Fruit fly (Drosophila melanogaster): ENCODE results near the gene Deaf1.

Deaf1 gene

DNA sequence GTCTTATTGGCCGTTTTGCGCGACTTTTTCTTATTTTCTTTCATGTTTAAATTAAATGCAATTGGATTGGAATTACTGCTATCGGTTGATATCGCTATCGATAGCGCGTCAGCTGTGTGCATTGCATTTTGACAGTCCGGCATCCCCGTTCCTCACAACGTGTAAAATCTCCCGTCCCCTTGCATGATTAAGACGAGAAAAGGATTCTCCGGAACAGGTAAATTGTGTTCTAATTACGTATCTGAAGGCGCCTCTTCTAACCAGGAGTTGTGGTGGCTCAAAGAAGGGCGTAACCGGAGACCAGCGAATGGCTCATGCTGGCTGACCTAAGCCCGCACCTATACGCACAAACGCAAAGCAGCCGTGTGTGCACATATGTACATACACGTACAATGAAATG is 10.9 kb upstream of the Deaf1 start, which contains the start of the genes CG14104 and Kap-alpha1:
Gene CG14104 (minus strand): TSS at position 97 of the 400 bp plus-strand sequence.
Gene Kap-alpha1 (plus strand): TSS at position 130 of the 400 bp plus-strand sequence.
- no peak for TF ChIP-seq noc (tag; optimal IDR thresholded peaks at IDR 0.05)

DNA sequence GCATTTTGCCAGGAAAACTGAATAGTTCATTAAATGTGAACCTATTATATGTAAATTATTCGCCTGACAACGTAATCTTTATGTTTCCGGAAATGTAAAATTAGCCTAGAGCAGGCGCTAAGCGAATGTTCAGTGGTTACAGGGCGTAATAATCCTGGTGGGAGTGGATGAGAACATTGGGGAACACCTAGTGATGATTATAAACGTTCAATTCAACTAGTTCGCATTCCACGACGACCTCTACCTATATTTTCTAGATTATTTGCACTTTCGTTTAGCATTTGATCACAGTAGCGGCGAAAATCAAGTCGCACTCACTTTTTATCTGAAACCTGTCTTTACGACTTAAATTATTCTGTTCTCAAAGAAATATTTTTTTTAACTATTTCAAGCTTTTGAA is 10.5 kb upstream of the Deaf1 start:
- no peak for TF ChIP-seq noc (tag; optimal IDR thresholded peaks at IDR 0.05)

DNA sequence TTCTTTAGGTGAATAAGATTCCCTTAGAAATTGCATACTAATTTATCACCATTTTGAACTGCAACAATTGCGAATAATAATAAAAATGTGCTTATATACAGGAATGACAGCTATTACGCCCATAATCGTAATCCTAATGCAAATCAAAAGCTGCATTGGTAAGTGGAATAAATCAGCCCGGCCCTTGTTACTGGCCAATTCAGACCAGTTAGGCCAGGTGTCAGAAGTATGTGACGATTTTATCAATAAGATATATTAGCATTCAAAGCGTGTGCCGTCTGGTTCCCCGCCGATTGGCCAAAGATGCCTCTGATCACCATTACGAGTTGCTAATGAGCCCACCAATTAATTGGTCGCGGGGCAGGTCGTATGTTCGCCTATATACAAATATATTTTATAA is 5.5 kb upstream of the Deaf1 start:
- no peak for TF ChIP-seq noc (tag; optimal IDR thresholded peaks at IDR 0.05)

DNA sequence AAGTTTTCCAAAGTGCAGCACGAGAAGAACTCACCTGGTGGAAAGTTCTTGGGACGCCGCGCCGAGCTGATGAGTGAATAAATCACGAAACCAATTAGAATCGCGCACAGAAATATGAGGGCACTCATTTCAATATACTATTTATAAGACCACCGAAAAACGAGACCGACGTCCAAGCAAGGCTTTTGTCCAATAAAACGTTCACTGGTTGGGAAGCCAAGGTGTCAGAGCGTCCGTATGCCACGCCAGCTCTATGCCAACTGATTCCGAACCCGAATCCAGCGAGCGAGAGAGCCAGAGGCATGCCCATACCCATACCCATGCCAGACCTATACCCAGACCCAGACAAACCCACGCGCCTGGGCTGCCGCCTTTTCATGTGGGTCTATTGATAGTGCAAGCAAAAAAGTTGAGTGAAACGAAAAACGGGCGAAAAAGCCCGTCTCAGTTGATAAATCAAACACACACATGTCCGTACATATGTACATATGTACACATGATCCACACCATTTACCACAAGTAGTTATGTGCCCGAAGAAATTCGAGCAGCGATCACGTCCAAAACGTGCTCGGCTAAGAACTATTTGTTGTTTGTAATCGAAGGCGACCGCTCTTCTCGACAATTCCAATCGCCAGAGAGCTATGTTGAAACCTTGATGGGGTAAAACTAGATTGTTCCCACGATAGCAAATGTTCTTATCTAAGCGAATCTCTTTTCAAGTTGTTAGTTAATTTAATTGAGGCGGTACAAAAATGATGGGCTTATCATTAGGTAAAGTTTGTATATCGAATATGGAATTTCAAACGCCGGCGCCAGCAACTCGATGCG is 4.7 kb upstream of the Deaf1 start, which contains the start of gene Cyp305a1:
Gene Cyp305a1 (minus strand): TSS at position 265 of the 829 bp plus-strand sequence.
- TF ChIP-seq noc (tag; optimal IDR thresholded peaks at IDR 0.05): no peak

DNA sequence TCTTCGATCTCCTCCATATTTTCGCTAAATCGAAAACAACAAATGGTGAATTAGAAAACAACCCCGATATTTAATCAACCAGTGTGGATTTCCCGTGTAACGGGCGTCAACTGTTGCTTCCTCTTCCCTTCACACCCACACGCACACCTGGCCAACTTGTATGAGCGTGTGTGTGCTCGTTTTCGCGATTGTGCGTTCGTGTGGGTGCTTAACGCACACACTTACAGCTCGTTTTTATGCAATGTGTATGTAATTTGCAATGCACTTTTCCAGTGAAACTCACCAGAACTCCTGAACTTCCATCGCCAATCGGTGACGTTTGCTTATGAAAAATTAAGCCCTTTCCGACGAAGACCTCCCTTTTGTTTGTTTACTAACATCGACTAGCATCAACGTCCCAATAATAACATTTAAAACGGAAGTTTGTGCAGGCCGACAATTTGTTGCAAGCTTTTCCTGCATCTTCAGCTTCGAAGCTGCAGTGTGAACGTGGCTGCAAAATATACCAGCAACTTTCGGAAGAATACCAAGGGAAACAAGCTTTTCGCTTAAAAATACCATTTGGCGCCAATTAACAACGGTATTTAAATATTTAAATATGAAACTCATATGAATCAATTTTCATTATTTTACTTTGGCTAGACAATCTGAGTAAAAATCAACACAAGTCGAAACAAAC is 2.4 kb upstream of the Deaf1 start, which contains the start of gene cyc:
Gene cyc (minus strand): TSS at position 467 of the 679 bp plus-strand sequence.
- no peak for TF ChIP-seq noc (tag; optimal IDR thresholded peaks at IDR 0.05)

dm6 chr3L:19818701-19819100 is 727 bp downstream of the Deaf1 start:
- TF ChIP-seq noc (tag; optimal IDR thresholded peaks at IDR 0.05): no peak

DNA sequence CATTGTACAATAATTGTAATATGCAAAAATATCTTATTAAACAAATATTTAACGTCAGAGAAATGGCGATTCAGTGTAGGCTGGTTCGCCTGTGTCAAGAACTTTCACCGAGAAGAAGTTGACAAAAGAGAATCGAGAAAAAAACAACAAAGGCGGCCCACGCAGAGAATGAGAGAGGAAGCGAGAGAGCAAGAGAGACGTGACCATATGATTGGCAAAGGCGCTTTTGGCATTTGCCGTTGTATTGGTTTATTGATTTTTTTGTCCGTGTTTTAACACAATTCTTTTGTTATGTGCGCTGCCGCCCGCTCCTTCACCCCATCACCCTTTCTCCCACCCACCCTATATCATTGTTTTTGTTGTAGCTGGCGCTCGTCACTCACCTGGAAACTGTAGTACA is 15.3 kb downstream of the Deaf1 start:
- TF ChIP-seq noc (tag; optimal IDR thresholded peaks at IDR 0.05): no peak

- TF ChIP-seq noc (tag; optimal IDR thresholded peaks at IDR 0.05): no peak
Observed at dm6 chr3L:19834143-19834794, 16.3 kb downstream of the Deaf1 start, which contains the start of the genes trc and CG32221. Gene trc, minus strand, starts transcription at chr3L:19834304. Gene CG32221, plus strand, starts transcription at chr3L:19834670.

DNA sequence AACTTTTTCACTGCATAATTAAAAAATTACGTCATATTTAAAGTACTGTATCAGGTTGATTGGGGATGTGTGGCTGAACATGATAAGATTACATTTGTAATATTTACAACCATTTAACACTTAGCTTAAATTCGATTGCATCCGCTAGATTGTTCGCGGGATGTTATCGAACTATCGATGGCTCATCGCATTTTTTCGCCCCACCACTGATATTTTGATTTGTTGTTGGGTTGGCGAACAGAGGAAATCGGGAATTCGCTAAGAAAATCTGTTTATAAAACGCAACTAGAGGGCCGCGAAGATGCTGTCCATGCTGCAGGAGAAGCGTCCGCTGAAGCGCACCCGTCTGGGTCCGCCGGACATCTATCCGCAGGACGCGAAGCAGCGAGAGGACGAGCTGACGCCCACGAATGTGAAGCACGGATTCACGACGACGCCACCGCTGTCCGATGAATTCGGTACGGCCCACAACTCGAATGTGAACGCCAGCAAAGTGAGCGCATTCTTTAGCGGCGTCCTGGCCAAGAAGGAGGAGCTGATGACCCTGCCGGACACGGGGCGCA is 18.5 kb downstream of the Deaf1 start, which contains the start of gene kto:
Gene kto (plus strand): TSS at position 240 of the 563 bp plus-strand sequence.
- TF ChIP-seq noc (tag; optimal IDR thresholded peaks at IDR 0.05): no peak

- no peak for TF ChIP-seq noc (tag; optimal IDR thresholded peaks at IDR 0.05)
Observed at dm6 chr3L:19844507-19844906, 26.5 kb downstream of the Deaf1 start.

- peak; percentile 82 for TF ChIP-seq noc (tag; optimal IDR thresholded peaks at IDR 0.05)
Observed at dm6 chr3L:19845047-19845906, 27.3 kb downstream of the Deaf1 start, which contains the start of gene Papss. Gene Papss, plus strand, starts transcription at chr3L:19845293.

- no peak for TF ChIP-seq noc (tag; optimal IDR thresholded peaks at IDR 0.05)
Observed at dm6 chr3L:19845907-19846301, 27.9 kb downstream of the Deaf1 start.

DNA sequence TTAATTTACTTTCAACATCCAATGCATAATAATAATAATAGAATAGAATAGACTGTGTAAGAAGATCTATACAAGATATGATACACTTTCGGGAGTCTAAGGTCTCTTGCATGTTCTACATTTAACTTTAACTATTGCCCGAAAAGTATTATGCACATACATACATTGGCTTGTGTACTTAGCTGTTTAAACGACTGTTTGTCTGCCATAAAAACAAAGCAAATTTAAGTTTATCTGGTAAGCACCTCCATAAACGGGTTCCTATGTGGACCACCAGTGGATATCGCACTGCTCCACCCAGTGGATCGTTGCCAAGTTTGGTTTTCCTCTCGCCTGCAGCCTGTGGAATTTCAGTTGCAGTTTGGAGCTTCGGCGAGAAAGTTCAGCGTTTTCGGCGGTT is 29.0 kb downstream of the Deaf1 start:
- TF ChIP-seq noc (tag; optimal IDR thresholded peaks at IDR 0.05): peak; percentile 33

DNA sequence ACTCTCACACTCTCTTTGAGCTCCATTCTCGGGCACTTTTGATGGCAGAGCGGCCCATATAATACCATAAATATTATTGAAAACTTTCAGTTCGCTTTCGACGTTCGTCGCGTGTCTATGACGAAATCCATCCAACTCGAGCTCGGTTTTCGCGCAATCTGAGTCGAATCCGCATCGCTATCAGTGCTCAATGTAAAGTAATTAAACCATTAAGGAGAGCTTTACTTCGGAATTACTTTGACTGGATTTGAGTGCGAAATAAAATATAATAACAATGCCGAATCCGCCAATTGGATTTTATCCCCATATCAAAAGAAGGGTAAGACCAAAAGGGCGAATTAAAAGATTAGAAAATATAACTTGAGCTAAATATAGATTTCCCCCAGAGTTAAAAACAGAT is 30.1 kb downstream of the Deaf1 start:
- TF ChIP-seq noc (tag; optimal IDR thresholded peaks at IDR 0.05): no peak

All from whole organism, larva.